Worm (Caenorhabditis elegans) whole organism, young adult: Measurements from ENCODE around the gene atp-5.

Source experiments
- B0019.2 ChIP-seq: fragments of 200-800 bp; sonication (Bioruptor generic); conservative IDR thresholded peaks from 2 replicates; pipeline ENCODE4 v1.3.6; 2022; ENCODE audit warnings: missing genetic modification reagents, missing genetic modification characterization, missing compliant biosample characterization
- B0336.3 ChIP-seq: fragments of 200-800 bp; sonication (Bioruptor generic); IDR thresholded peaks from 2 replicates; pipeline ENCODE4 v1.3.6; 2022; ENCODE audit warnings: missing genetic modification characterization, missing compliant biosample characterization
- F10E7.11 ChIP-seq: sonication (generic microtip); optimal IDR thresholded peaks from 2 replicates; lab custom pipeline; 2017; ENCODE audit warnings: mild to moderate bottlenecking, missing genetic modification characterization, moderate library complexity, missing compliant biosample characterization
- F22D6.2 ChIP-seq: sonication (generic microtip); optimal IDR thresholded peaks from 2 replicates; lab custom pipeline; 2016; ENCODE audit warnings: mild to moderate bottlenecking, missing genetic modification characterization, missing compliant biosample characterization
- F37B4.10 ChIP-seq: fragments of 200-800 bp; sonication (Bioruptor generic); IDR thresholded peaks from 2 replicates; pipeline ENCODE4 v1.3.6; 2022; ENCODE audit warnings: missing genetic modification characterization, missing compliant biosample characterization
- F49E8.2 ChIP-seq: sonication (generic microtip); optimal IDR thresholded peaks from 3 replicates; lab custom pipeline; 2017; ENCODE audit warnings: missing genetic modification characterization, mild to moderate bottlenecking, missing compliant biosample characterization, antibody characterized with exemption, moderate library complexity; ENCODE audit not compliant: insufficient read depth
- T26A5.8 ChIP-seq: sonication (generic microtip); optimal IDR thresholded peaks from 2 replicates; lab custom pipeline; 2016; ENCODE audit warnings: missing genetic modification characterization, missing compliant biosample characterization
- Y67H2A.10 ChIP-seq: fragments of 200-800 bp; sonication (Bioruptor generic); conservative IDR thresholded peaks from 2 replicates; pipeline ENCODE4 v1.3.6; 2022; ENCODE audit warnings: missing genetic modification reagents, missing genetic modification characterization, missing compliant biosample characterization
- Y79H2A.3 ChIP-seq: fragments of 200-800 bp; sonication (Bioruptor generic); conservative IDR thresholded peaks from 2 replicates; pipeline ENCODE4 v1.3.6; 2022; ENCODE audit warnings: missing genetic modification reagents, missing genetic modification characterization, missing compliant biosample characterization
- Y95B8A.8 ChIP-seq: fragments of 200-800 bp; sonication (Bioruptor generic); IDR thresholded peaks from 2 replicates; pipeline ENCODE4 v1.3.6; 2022; ENCODE audit warnings: missing genetic modification reagents, missing genetic modification characterization, missing compliant biosample characterization
- ZK185.1 ChIP-seq: sonication (generic microtip); optimal IDR thresholded peaks from 2 replicates; lab custom pipeline; 2016; ENCODE audit warnings: mild to moderate bottlenecking, missing genetic modification characterization, missing compliant biosample characterization; ENCODE audit not compliant: poor library complexity, severe bottlenecking
- aptf-2 ChIP-seq: fragments of 200-800 bp; sonication (Bioruptor generic); conservative IDR thresholded peaks from 2 replicates; pipeline ENCODE4 v1.3.6; 2022; ENCODE audit warnings: missing genetic modification reagents, missing genetic modification characterization, missing compliant biosample characterization
- aptf-3 ChIP-seq: fragments of 200-800 bp; sonication (Bioruptor generic); IDR thresholded peaks from 2 replicates; pipeline ENCODE4 v1.3.6; 2022; ENCODE audit warnings: missing genetic modification characterization, missing compliant biosample characterization
- athp-1 ChIP-seq: sonication (generic microtip); optimal IDR thresholded peaks from 2 replicates; lab custom pipeline; 2017; ENCODE audit warnings: mild to moderate bottlenecking, missing genetic modification characterization, missing compliant biosample characterization
- attf-3 ChIP-seq: fragments of 200-800 bp; sonication (Bioruptor generic); conservative IDR thresholded peaks from 2 replicates; pipeline ENCODE4 v1.3.6; 2022; ENCODE audit warnings: missing genetic modification reagents, missing genetic modification characterization, missing compliant biosample characterization
- bed-1 ChIP-seq: fragments of 200-800 bp; sonication (Bioruptor generic); IDR thresholded peaks from 2 replicates; pipeline ENCODE4 v1.3.6; 2022; ENCODE audit warnings: missing genetic modification reagents, missing genetic modification characterization, missing compliant biosample characterization
- ceh-91 ChIP-seq: fragments of 200-800 bp; sonication (Bioruptor generic); IDR thresholded peaks from 2 replicates; pipeline ENCODE4 v1.3.6; 2022; ENCODE audit warnings: missing genetic modification reagents, missing genetic modification characterization, missing compliant biosample characterization
- dpl-1 ChIP-seq: fragments of 150-350 bp; optimal IDR thresholded peaks from 2 replicates; lab custom pipeline; 2014; ENCODE audit warnings: missing biosample characterization, missing genetic modification reagents, missing genetic modification characterization
- ekl-4 ChIP-seq: fragments of 200-800 bp; sonication (Bioruptor generic); IDR thresholded peaks from 2 replicates; pipeline ENCODE4 v1.3.6; 2022; ENCODE audit warnings: missing genetic modification reagents, missing genetic modification characterization, missing compliant biosample characterization
- ets-4 ChIP-seq: fragments of 200-800 bp; sonication (Bioruptor generic); optimal IDR thresholded peaks from 2 replicates; lab custom pipeline; 2018; ENCODE audit warnings: mild to moderate bottlenecking, missing genetic modification characterization, missing compliant biosample characterization
- him-1 ChIP-seq: sonication (generic microtip); optimal IDR thresholded peaks from 2 replicates; lab custom pipeline; 2016; ENCODE audit warnings: missing genotype, missing genetic modification reagents, missing genetic modification characterization, missing compliant biosample characterization
- hlh-12 ChIP-seq: sonication (generic microtip); optimal IDR thresholded peaks from 2 replicates; lab custom pipeline; 2016; ENCODE audit warnings: missing genetic modification characterization, missing compliant biosample characterization
- hlh-26 ChIP-seq: fragments of 200-800 bp; sonication (Bioruptor generic); conservative IDR thresholded peaks from 2 replicates; pipeline ENCODE4 v1.3.6; 2022; ENCODE audit warnings: missing genetic modification reagents, missing genetic modification characterization, missing compliant biosample characterization
- hmg-20 ChIP-seq: fragments of 200-800 bp; sonication (Bioruptor generic); IDR thresholded peaks from 2 replicates; pipeline ENCODE4 v1.3.6; 2022; ENCODE audit warnings: missing genetic modification reagents, missing genetic modification characterization, missing compliant biosample characterization
- hsf-1 ChIP-seq: fragments of 200-800 bp; sonication (Bioruptor generic); IDR thresholded peaks from 2 replicates; pipeline ENCODE4 v1.3.6; 2022; ENCODE audit warnings: missing genetic modification reagents, missing genetic modification characterization, missing compliant biosample characterization
- lsy-27 ChIP-seq: sonication (generic microtip); optimal IDR thresholded peaks from 2 replicates; lab custom pipeline; 2017; ENCODE audit warnings: missing genetic modification characterization, mild to moderate bottlenecking, missing compliant biosample characterization, antibody characterized with exemption, missing genotype, borderline replicate concordance; ENCODE audit not compliant: insufficient read depth
- madf-3 ChIP-seq: fragments of 200-800 bp; sonication (Bioruptor generic); IDR thresholded peaks from 2 replicates; pipeline ENCODE4 v1.3.6; 2022; ENCODE audit warnings: missing genetic modification reagents, missing genetic modification characterization, missing compliant biosample characterization
- madf-6 ChIP-seq: fragments of 200-800 bp; sonication (Bioruptor generic); IDR thresholded peaks from 2 replicates; pipeline ENCODE4 v1.3.6; 2022; ENCODE audit warnings: missing genetic modification reagents, missing genetic modification characterization, missing compliant biosample characterization
- mes-4 ChIP-seq: sonication (generic microtip); optimal IDR thresholded peaks from 2 replicates; lab custom pipeline; 2016; ENCODE audit warnings: missing genotype, missing genetic modification characterization, missing compliant biosample characterization
- nfya-1 ChIP-seq: sonication (generic microtip); optimal IDR thresholded peaks from 2 replicates; lab custom pipeline; 2017; ENCODE audit warnings: antibody characterized with exemption, missing compliant biosample characterization, missing genetic modification characterization, borderline replicate concordance; ENCODE audit not compliant: insufficient read depth
- nfyb-1 ChIP-seq: fragments of 200-800 bp; sonication (Bioruptor generic); IDR thresholded peaks from 2 replicates; pipeline ENCODE4 v1.3.6; 2022; ENCODE audit warnings: missing genetic modification reagents, missing genetic modification characterization, missing compliant biosample characterization
- nhr-120 ChIP-seq: fragments of 200-800 bp; sonication (Bioruptor generic); IDR thresholded peaks from 2 replicates; pipeline ENCODE4 v1.3.6; 2022; ENCODE audit warnings: missing genetic modification characterization, missing compliant biosample characterization
- nhr-27 ChIP-seq: fragments of 200-800 bp; sonication (Bioruptor generic); optimal IDR thresholded peaks from 2 replicates; lab custom pipeline; 2018; ENCODE audit warnings: mild to moderate bottlenecking, missing genetic modification characterization, moderate library complexity, missing compliant biosample characterization
- pha-4 ChIP-seq: fragments of 150-350 bp; sonication (generic microtip); optimal IDR thresholded peaks from 2 replicates; lab custom pipeline; 2014; ENCODE audit warnings: missing biosample characterization, missing genetic modification reagents, missing genetic modification characterization
- sdz-38 ChIP-seq: sonication (generic microtip); optimal IDR thresholded peaks from 2 replicates; lab custom pipeline; 2016; ENCODE audit warnings: missing genotype, missing genetic modification characterization, missing compliant biosample characterization
- snpc-1.1 ChIP-seq: sonication (generic microtip); optimal IDR thresholded peaks from 2 replicates; lab custom pipeline; 2017; ENCODE audit warnings: missing genetic modification characterization, mild to moderate bottlenecking, missing compliant biosample characterization, antibody characterized with exemption, moderate library complexity, missing genotype, missing genetic modification reagents; ENCODE audit not compliant: insufficient read depth
- tbp1 ChIP-seq: fragments of 200-800 bp; sonication (Bioruptor generic); optimal IDR thresholded peaks from 2 replicates; lab custom pipeline; 2018; ENCODE audit warnings: mild to moderate bottlenecking, missing genetic modification characterization, missing compliant biosample characterization
- xnd-1 ChIP-seq: sonication (generic microtip); optimal IDR thresholded peaks from 2 replicates; lab custom pipeline; 2016; ENCODE audit warnings: missing genotype, missing genetic modification reagents, missing genetic modification characterization, missing compliant biosample characterization
- zim-3 ChIP-seq: sonication (generic microtip); optimal IDR thresholded peaks from 2 replicates; lab custom pipeline; 2017; ENCODE audit warnings: mild to moderate bottlenecking, missing genetic modification characterization, moderate library complexity, missing compliant biosample characterization
- ztf-25 ChIP-seq: fragments of 200-800 bp; sonication (Bioruptor generic); IDR thresholded peaks from 2 replicates; pipeline ENCODE4 v1.3.6; 2022; ENCODE audit warnings: missing genetic modification reagents, missing genetic modification characterization, missing compliant biosample characterization

The atp-5 gene

ce11 chrV:11113041-11113574, 10.6 kb downstream of the atp-5 start, which contains the start of gene erfa-3 (continued):
- TF ChIP-seq F22D6.2 (tag; lab: Kevin White, UChicago) (no peak), madf-3 (GFP tag; lab: Robert Waterston, UW) (no peak), aptf-2 (GFP tag; lab: Robert Waterston, UW) (no peak), madf-6 (GFP tag; lab: Robert Waterston, UW) (peak; percentile 76), hsf-1 (no peak), T26A5.8 (no peak), hmg-20 (peak; percentile 61; the same call in 1 of the 2 replicates), bed-1 (GFP tag; lab: Robert Waterston, UW) (no peak), nfya-1 (tag; lab: Kevin White, UChicago) (no peak), mes-4 (no peak), Y95B8A.8 (GFP tag; lab: Robert Waterston, UW) (no peak), B0019.2 (GFP tag; lab: Robert Waterston, UW) (0 out of 2 replicates have a peak, but pooled peaks have one; percentile 21), tbp1 (peak; percentile 33), snpc-1.1 (tag; lab: Kevin White, UChicago) (no peak), lsy-27 (tag; lab: Kevin White, UChicago) (no peak), ztf-25 (GFP tag; lab: Robert Waterston, UW) (no peak), ZK185.1 (tag; lab: Kevin White, UChicago) (peak; percentile 54), him-1 (tag; lab: Kevin White, UChicago) (peak; percentile 17), F49E8.2 (peak; percentile 39), pha-4 (tag; lab: Kevin White, UChicago) (no peak), nhr-27 (no peak), Y67H2A.10 (GFP tag; lab: Robert Waterston, UW) (peak; percentile 49; the same call in 1 of the 2 replicates), ceh-91 (GFP tag; lab: Robert Waterston, UW) (no peak; the same call in 1 of the 2 replicates), nfyb-1 (GFP tag; lab: Robert Waterston, UW) (no peak), athp-1 (tag; lab: Kevin White, UChicago) (peak; percentile 2), ets-4 (GFP tag; lab: Kevin White, UChicago) (no peak), hlh-12 (tag; lab: Kevin White, UChicago) (no peak), sdz-38 (tag; lab: Kevin White, UChicago) (no peak), Y79H2A.3 (GFP tag; lab: Robert Waterston, UW) (0 out of 2 replicates have a peak, but pooled peaks have one; percentile 25), zim-3 (tag; lab: Kevin White, UChicago) (no peak)

ce11 chrV:11109647-11110046, 14.0 kb downstream of the atp-5 start, which contains the start of gene Y42A5A.5:
Gene Y42A5A.5 (minus strand): TSS chrV:11109747.
- TF ChIP-seq madf-3 (GFP tag; lab: Robert Waterston, UW) = 0 out of 2 replicates have a peak, but pooled peaks have one; percentile 52
- peak; percentile 36 for TF ChIP-seq madf-6 (GFP tag; lab: Robert Waterston, UW)
- TF ChIP-seq, all 124 proteins: peak for 2; not testable (repeated sequence) for 122

- no peak for TF ChIP-seq aptf-3 (GFP tag; lab: Robert Waterston, UW)
- no peak for TF ChIP-seq xnd-1 (tag; lab: Kevin White, UChicago)
These were observed 19.3 kb downstream of the atp-5 start for ce11 chrV:11104408-11104807.

- TF ChIP-seq F10E7.11 (tag; lab: Kevin White, UChicago) (no peak), madf-3 (GFP tag; lab: Robert Waterston, UW) (no peak), F37B4.10 (GFP tag; lab: Robert Waterston, UW) (no peak), dpl-1 (no peak), attf-3 (GFP tag; lab: Robert Waterston, UW) (no peak), B0336.3 (no peak), Y95B8A.8 (GFP tag; lab: Robert Waterston, UW) (no peak), hlh-26 (no peak), ekl-4 (GFP tag; lab: Robert Waterston, UW) (no peak), nhr-120 (GFP tag; lab: Robert Waterston, UW) (no peak)
These were observed 25.1 kb downstream of the atp-5 start, which contains the start of gene cdkl-1 for ce11 chrV:11098599-11098998. Gene cdkl-1 (plus strand): TSS chrV:11098899.
